Fruit fly (Drosophila melanogaster) whole organism, embryonic: ENCODE measurements around the gene ppk23.

Source experiments
- Abd-B ChIP-seq: fragments of 200-800 bp; sonication (Bioruptor generic); optimal IDR thresholded peaks from 2 replicates; lab custom pipeline; 2018; ENCODE audit warnings: missing biosample characterization, mild to moderate bottlenecking, missing genetic modification characterization, moderate library complexity
- Antp ChIP-seq: fragments of 200-800 bp; sonication (Bioruptor generic); optimal IDR thresholded peaks from 3 replicates; lab custom pipeline; 2016; ENCODE audit warnings: missing biosample characterization, missing genetic modification characterization
- Asciz ChIP-seq: fragments of 200-800 bp; sonication (Bioruptor generic); optimal IDR thresholded peaks from 2 replicates; lab custom pipeline; 2017; ENCODE audit warnings: missing biosample characterization, mild to moderate bottlenecking, missing genetic modification characterization, missing genetic modification reagents
- Awh ChIP-seq: fragments of 200-800 bp; sonication (Bioruptor generic); IDR thresholded peaks from 2 replicates; pipeline ENCODE4, ENCODE4 v1.3.6; 2022; ENCODE audit warnings: missing biosample characterization, missing genetic modification characterization
- CG10543 ChIP-seq: fragments of 200-800 bp; sonication (Bioruptor generic); optimal IDR thresholded peaks from 3 replicates; lab custom pipeline; 2017; ENCODE audit warnings: missing biosample characterization, mild to moderate bottlenecking, missing genetic modification characterization, moderate library complexity
- CG10654 ChIP-seq: fragments of 200-800 bp; sonication (Bioruptor generic); optimal IDR thresholded peaks from 2 replicates; lab custom pipeline; 2016; ENCODE audit warnings: missing biosample characterization, missing genetic modification characterization
- CG11247 ChIP-seq: fragments of 200-800 bp; sonication (Bioruptor generic); IDR thresholded peaks from 2 replicates; pipeline ENCODE4 v1.3.6; 2022; ENCODE audit warnings: missing biosample characterization, missing genetic modification characterization
- CG12104 ChIP-seq: fragments of 200-800 bp; sonication (Bioruptor generic); optimal IDR thresholded peaks from 3 replicates; lab custom pipeline; 2016; ENCODE audit warnings: missing biosample characterization, missing genetic modification characterization
- CG12769 ChIP-seq: fragments of 200-800 bp; sonication (Bioruptor generic); optimal IDR thresholded peaks from 2 replicates; lab custom pipeline; 2019; ENCODE audit warnings: missing biosample characterization, mild to moderate bottlenecking, missing genetic modification characterization, moderate library complexity
- CG13624 ChIP-seq: fragments of 200-800 bp; sonication (Bioruptor generic); optimal IDR thresholded peaks from 2 replicates; lab custom pipeline; 2016; ENCODE audit warnings: missing biosample characterization, missing genetic modification characterization
- CG15514 ChIP-seq: fragments of 200-800 bp; sonication (Bioruptor generic); optimal IDR thresholded peaks from 3 replicates; lab custom pipeline; 2017; ENCODE audit warnings: missing biosample characterization, missing genetic modification characterization, mild to moderate bottlenecking, moderate library complexity, missing genetic modification reagents
- CG17359 ChIP-seq: fragments of 200-800 bp; sonication (Bioruptor generic); optimal IDR thresholded peaks from 3 replicates; lab custom pipeline; 2018; ENCODE audit warnings: missing biosample characterization, mild to moderate bottlenecking, missing genetic modification characterization, moderate library complexity
- CG31365 ChIP-seq: fragments of 200-800 bp; sonication (Bioruptor generic); optimal IDR thresholded peaks from 2 replicates; lab custom pipeline; 2018; ENCODE audit warnings: missing biosample characterization, mild to moderate bottlenecking, missing genetic modification characterization
- CG3281 ChIP-seq: fragments of 200-800 bp; sonication (Bioruptor generic); optimal IDR thresholded peaks from 3 replicates; lab custom pipeline; 2017; ENCODE audit warnings: missing biosample characterization, mild to moderate bottlenecking, missing genetic modification characterization
- CG4360 ChIP-seq: fragments of 200-800 bp; sonication (Bioruptor generic); IDR thresholded peaks from 2 replicates; pipeline ENCODE4 v1.3.6; 2022; ENCODE audit warnings: missing biosample characterization, missing genetic modification characterization
- CG4730 ChIP-seq: fragments of 200-800 bp; sonication (Bioruptor generic); IDR thresholded peaks from 2 replicates; pipeline ENCODE4 v1.3.6; 2022; ENCODE audit warnings: missing biosample characterization, missing genetic modification characterization
- CG4820 ChIP-seq: fragments of 200-800 bp; sonication (Bioruptor generic); optimal IDR thresholded peaks from 3 replicates; lab custom pipeline; 2016; ENCODE audit warnings: missing biosample characterization, missing genetic modification characterization
- CG6175 ChIP-seq: fragments of 200-800 bp; sonication (Bioruptor generic); IDR thresholded peaks from 3 replicates; pipeline ENCODE4 v1.3.6; 2022; ENCODE audit warnings: missing biosample characterization, missing genetic modification characterization
- Chrac-16 ChIP-seq: fragments of 200-800 bp; sonication (Bioruptor generic); optimal IDR thresholded peaks from 3 replicates; lab custom pipeline; 2016; ENCODE audit warnings: missing biosample characterization, missing genetic modification characterization
- CkIIα-i1 ChIP-seq: fragments of 200-800 bp; sonication (Bioruptor generic); IDR thresholded peaks from 2 replicates; pipeline ENCODE4 v1.3.6; 2022; ENCODE audit warnings: missing biosample characterization, missing genetic modification characterization
- D19B ChIP-seq: fragments of 200-800 bp; sonication (Bioruptor generic); optimal IDR thresholded peaks from 2 replicates; lab custom pipeline; 2017; ENCODE audit warnings: missing biosample characterization, mild to moderate bottlenecking, missing genetic modification characterization
- Dref ChIP-seq: fragments of 200-800 bp; sonication (Bioruptor generic); IDR thresholded peaks from 2 replicates; pipeline ENCODE4 v1.3.6; 2022; ENCODE audit warnings: missing biosample characterization, missing genetic modification characterization
- Gsc ChIP-seq: fragments of 200-800 bp; sonication (Bioruptor generic); IDR thresholded peaks from 2 replicates; pipeline ENCODE4 v1.3.6; 2022; ENCODE audit warnings: missing biosample characterization, missing genetic modification characterization
- Hmr ChIP-seq: fragments of 200-800 bp; sonication (Bioruptor generic); optimal IDR thresholded peaks from 3 replicates; lab custom pipeline; 2017; ENCODE audit warnings: mild to moderate bottlenecking, missing biosample characterization, missing genetic modification reagents, missing genetic modification characterization
- Hmx ChIP-seq: fragments of 200-800 bp; sonication (Bioruptor generic); optimal IDR thresholded peaks from 2 replicates; lab custom pipeline; 2016; ENCODE audit warnings: missing biosample characterization, missing genetic modification characterization
- Lim3 ChIP-seq: fragments of 200-800 bp; sonication (Bioruptor generic); IDR thresholded peaks from 2 replicates; pipeline ENCODE4 v1.3.6; 2022; ENCODE audit warnings: missing biosample characterization, missing genetic modification characterization
- Sry-β ChIP-seq: fragments of 200-800 bp; sonication (Bioruptor generic); optimal IDR thresholded peaks from 2 replicates; lab custom pipeline; 2018; ENCODE audit warnings: missing biosample characterization, mild to moderate bottlenecking, missing genetic modification characterization, moderate library complexity
- Xrp1 ChIP-seq: fragments of 200-800 bp; sonication (Bioruptor generic); IDR thresholded peaks from 2 replicates; pipeline ENCODE4 v1.3.6; 2022; ENCODE audit warnings: missing biosample characterization, missing genetic modification characterization
- bab2 ChIP-seq: fragments of 200-800 bp; sonication (Bioruptor generic); optimal IDR thresholded peaks from 2 replicates; lab custom pipeline; 2016; ENCODE audit warnings: missing biosample characterization, missing genetic modification characterization
- bsh ChIP-seq, 2 experiments: fragments of 200-800 bp; sonication (Bioruptor generic); optimal IDR thresholded peaks; 2 replicates each; lab custom pipeline; 2017 to 2018; ENCODE audit warnings: mild to moderate bottlenecking in 2 of 2, missing biosample characterization in 2 of 2, missing genetic modification characterization in 2 of 2, moderate library complexity in 1 of 2
- cas ChIP-seq: fragments of 200-800 bp; sonication (Bioruptor generic); IDR thresholded peaks from 2 replicates; pipeline ENCODE4 v1.3.6; 2022; ENCODE audit warnings: missing biosample characterization, missing genetic modification characterization
- chinmo ChIP-seq: fragments of 200-800 bp; sonication (Bioruptor generic); IDR thresholded peaks from 4 replicates; pipeline ENCODE4 v1.3.6; 2022; ENCODE audit warnings: missing biosample characterization, missing genetic modification characterization; ENCODE audit not compliant: partially characterized antibody
- crc ChIP-seq: fragments of 200-800 bp; sonication (Bioruptor generic); optimal IDR thresholded peaks from 2 replicates; lab custom pipeline; 2016; ENCODE audit warnings: missing biosample characterization, missing genetic modification characterization
- dmrt99B ChIP-seq: fragments of 200-800 bp; sonication (Bioruptor generic); optimal IDR thresholded peaks from 2 replicates; lab custom pipeline; 2018; ENCODE audit warnings: missing biosample characterization, mild to moderate bottlenecking, missing genetic modification characterization, moderate library complexity
- en ChIP-seq: fragments of 200-800 bp; sonication (Bioruptor generic); optimal IDR thresholded peaks from 2 replicates; lab custom pipeline; 2016; ENCODE audit warnings: missing biosample characterization, missing genetic modification characterization
- fd64A ChIP-seq: fragments of 200-800 bp; sonication (Bioruptor generic); optimal IDR thresholded peaks from 3 replicates; lab custom pipeline; 2018; ENCODE audit warnings: missing biosample characterization, mild to moderate bottlenecking, missing genetic modification characterization
- gcm ChIP-seq: fragments of 200-800 bp; sonication (Bioruptor generic); optimal IDR thresholded peaks from 2 replicates; lab custom pipeline; 2019; ENCODE audit warnings: missing biosample characterization, mild to moderate bottlenecking, missing genetic modification characterization, moderate library complexity
- grau ChIP-seq: fragments of 200-800 bp; optimal IDR thresholded peaks from 3 replicates; lab custom pipeline; 2019; ENCODE audit warnings: missing biosample characterization, mild to moderate bottlenecking, missing genetic modification characterization, moderate library complexity
- jing ChIP-seq: fragments of 200-800 bp; sonication (Bioruptor generic); optimal IDR thresholded peaks from 2 replicates; lab custom pipeline; 2018; ENCODE audit warnings: missing biosample characterization, mild to moderate bottlenecking, missing genetic modification characterization
- nau ChIP-seq: fragments of 200-800 bp; sonication (Bioruptor generic); optimal IDR thresholded peaks from 3 replicates; lab custom pipeline; 2017; ENCODE audit warnings: missing biosample characterization, mild to moderate bottlenecking, missing genetic modification characterization, missing genetic modification reagents
- odd ChIP-seq: fragments of 200-800 bp; sonication (Bioruptor generic); optimal IDR thresholded peaks from 2 replicates; lab custom pipeline; 2017; ENCODE audit warnings: missing biosample characterization, mild to moderate bottlenecking, missing genetic modification characterization
- pfk ChIP-seq: fragments of 200-800 bp; sonication (Bioruptor generic); optimal IDR thresholded peaks from 2 replicates; lab custom pipeline; 2018; ENCODE audit warnings: missing biosample characterization, mild to moderate bottlenecking, missing genetic modification characterization, moderate library complexity
- so ChIP-seq: fragments of 200-800 bp; sonication (Bioruptor generic); IDR thresholded peaks from 3 replicates; pipeline ENCODE4 v1.3.6; 2022; ENCODE audit warnings: missing biosample characterization, missing genetic modification characterization
- tap ChIP-seq: fragments of 200-800 bp; optimal IDR thresholded peaks from 3 replicates; lab custom pipeline; 2019; ENCODE audit warnings: missing biosample characterization, mild to moderate bottlenecking, missing genetic modification characterization, moderate library complexity
- tup ChIP-seq: fragments of 200-800 bp; sonication (Bioruptor generic); optimal IDR thresholded peaks from 2 replicates; lab custom pipeline; 2016; ENCODE audit warnings: missing biosample characterization, mild to moderate bottlenecking, missing genetic modification characterization, moderate library complexity
- unpg ChIP-seq: fragments of 200-800 bp; sonication (Bioruptor generic); optimal IDR thresholded peaks from 3 replicates; lab custom pipeline; 2018; ENCODE audit warnings: missing biosample characterization, mild to moderate bottlenecking, missing genetic modification characterization, moderate library complexity
- wor ChIP-seq: fragments of 200-800 bp; sonication (Bioruptor generic); IDR thresholded peaks from 2 replicates; pipeline ENCODE4 v1.3.6; 2022; ENCODE audit warnings: missing biosample characterization, missing genetic modification characterization
- zen2 ChIP-seq: fragments of 200-800 bp; sonication (Bioruptor generic); IDR thresholded peaks from 3 replicates; pipeline ENCODE4 v1.3.6; 2022; ENCODE audit warnings: missing biosample characterization, missing genetic modification characterization; ENCODE audit not compliant: partially characterized antibody
- zfh2 ChIP-seq: fragments of 200-800 bp; sonication (Bioruptor generic); optimal IDR thresholded peaks from 2 replicates; lab custom pipeline; 2016; ENCODE audit warnings: missing biosample characterization, missing genetic modification characterization

The ppk23 gene

dm6 chrX:17582650-17583049 is 13.6 kb upstream of the ppk23 start (continued):
- TF ChIP-seq bab2: peak; percentile 36
- TF ChIP-seq CG15514: peak; percentile 58
- TF ChIP-seq tup (GFP tag; lab: Kevin White, UChicago): peak; percentile 32
- TF ChIP-seq so (GFP tag; lab: Robert Waterston, UW): peak; percentile 40; the same call in 1 of the 3 replicates
- peak; percentile 8 for TF ChIP-seq Antp (GFP tag; lab: Kevin White, UChicago)
- TF ChIP-seq CG11247 (GFP tag; lab: Robert Waterston, UW): no peak
- peak; percentile 12 for TF ChIP-seq grau (tag; lab: Kevin White, UChicago)
- peak; percentile 35 for TF ChIP-seq dmrt99B (tag; lab: Kevin White, UChicago)
- TF ChIP-seq CG17359 (tag; lab: Kevin White, UChicago): peak; percentile 56
- TF ChIP-seq unpg (GFP tag; lab: Kevin White, UChicago): peak; percentile 47
- peak; percentile 3 for TF ChIP-seq CG4820 (GFP tag; lab: Kevin White, UChicago)
- peak; percentile 57 for TF ChIP-seq CG10543 (GFP tag; lab: Kevin White, UChicago)
- no peak for TF ChIP-seq CG4730
- TF ChIP-seq en (GFP tag; lab: Kevin White, UChicago): peak; percentile 37
- TF ChIP-seq wor: no peak
- TF ChIP-seq crc (GFP tag; lab: Kevin White, UChicago): peak; percentile 33
- peak; percentile 52 for TF ChIP-seq nau (GFP tag; lab: Kevin White, UChicago)

- TF ChIP-seq Awh (GFP tag; lab: Robert Waterston, UW) (no peak), CG3281 (no peak), D19B (peak; percentile 90), CG10654 (GFP tag; lab: Kevin White, UChicago) (no peak), Gsc (GFP tag; lab: Robert Waterston, UW) (no peak), odd (GFP tag; lab: Kevin White, UChicago) (no peak), gcm (no peak), Hmx (GFP tag; lab: Kevin White, UChicago) (no peak), CG4360 (GFP tag; lab: Robert Waterston, UW) (no peak), Xrp1 (GFP tag; lab: Robert Waterston, UW) (peak; percentile 42; the same call in 1 of the 2 replicates), CG12769 (tag; lab: Kevin White, UChicago) (peak; percentile 16), Lim3 (GFP tag; lab: Robert Waterston, UW) (no peak), Sry-β (no peak), CG13624 (GFP tag; lab: Kevin White, UChicago) (no peak), zen2 (GFP tag; lab: Robert Waterston, UW) (no peak), Hmr (GFP tag; lab: Kevin White, UChicago) (no peak), fd64A (GFP tag; lab: Kevin White, UChicago) (no peak), Asciz (no peak), CG6175 (GFP tag; lab: Robert Waterston, UW) (no peak), cas (GFP tag; lab: Robert Waterston, UW) (no peak), zfh2 (GFP tag; lab: Kevin White, UChicago) (no peak), Abd-B (GFP tag; lab: Kevin White, UChicago) (peak; percentile 26), CG17359 (tag; lab: Kevin White, UChicago) (no peak), Chrac-16 (GFP tag; lab: Kevin White, UChicago) (no peak), jing (GFP tag; lab: Kevin White, UChicago) (no peak), chinmo (GFP tag; lab: Robert Waterston, UW) (no peak), bsh (GFP tag; optimal IDR thresholded peaks at IDR 0.05; lab: Kevin White, UChicago) (peak in 1 of 2 experiments; percentile 51), CkIIα-i1 (GFP tag; lab: Robert Waterston, UW) (no peak), Dref (GFP tag; lab: Robert Waterston, UW) (no peak), CG12104 (GFP tag; lab: Kevin White, UChicago) (no peak), CG31365 (tag; lab: Kevin White, UChicago) (no peak), tap (tag; lab: Kevin White, UChicago) (no peak), pfk (no peak)
Measured at dm6 chrX:17581606-17582281, 12.7 kb upstream of the ppk23 start.
